Worm (Caenorhabditis elegans): Measurements from ENCODE around the gene swt-1.

DNA sequence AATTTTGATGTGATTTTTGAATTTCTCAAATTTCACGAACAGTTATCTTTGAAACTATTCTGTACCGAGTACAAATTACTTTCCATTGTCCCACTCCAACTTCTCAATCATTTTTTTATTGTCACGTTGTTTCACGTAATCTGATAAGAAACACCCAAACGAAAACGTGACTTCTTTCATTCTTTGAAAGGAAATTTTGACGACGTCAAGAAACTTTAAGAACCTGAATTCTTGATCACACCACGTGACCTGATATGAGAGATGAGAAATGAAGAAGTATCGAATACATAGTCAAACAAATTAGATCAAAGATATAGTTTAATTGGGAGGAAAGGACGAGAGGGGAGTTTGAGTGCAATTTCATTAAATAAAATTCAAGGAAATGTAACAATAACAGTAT lies 2.2 kb downstream of the swt-1 start:
- TF ChIP-seq fos-1 (tag; optimal IDR thresholded peaks at IDR 0.05) (no peak), tbx-2 (tag; optimal IDR thresholded peaks at IDR 0.05) (no peak)

Data from whole organism, L3 larva.